Fruit fly (Drosophila melanogaster): ENCODE data around the gene CG10086.

CG10086 gene

DNA sequence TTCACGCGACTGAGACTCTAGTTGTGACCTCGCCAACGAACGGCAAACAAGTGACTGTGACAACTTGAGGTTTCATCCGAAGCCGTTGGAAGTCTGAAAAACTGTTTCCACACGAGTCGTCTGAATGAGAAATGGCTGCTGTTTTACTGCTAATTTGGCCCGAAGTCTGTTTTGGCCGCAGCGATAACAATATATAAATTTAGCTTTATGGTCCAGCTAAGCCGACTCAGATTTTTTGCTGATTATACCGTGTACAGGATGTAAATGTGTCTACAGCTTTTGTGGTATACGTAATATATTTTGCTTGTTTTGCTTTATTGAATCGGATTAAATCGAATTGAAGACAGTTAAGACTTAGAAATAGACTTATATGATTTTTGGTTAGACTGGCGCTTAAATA lies 13.9 kb downstream of the CG10086 start, which contains the start of gene CG18268:
Gene CG18268 (minus strand): TSS at position 101 of the 400 bp plus-strand sequence.
- TF ChIP-seq CTCF (optimal IDR thresholded peaks at IDR 0.05): no peak
- no peak for TF ChIP-seq CG8478 (optimal IDR thresholded peaks at IDR 0.05)

DNA sequence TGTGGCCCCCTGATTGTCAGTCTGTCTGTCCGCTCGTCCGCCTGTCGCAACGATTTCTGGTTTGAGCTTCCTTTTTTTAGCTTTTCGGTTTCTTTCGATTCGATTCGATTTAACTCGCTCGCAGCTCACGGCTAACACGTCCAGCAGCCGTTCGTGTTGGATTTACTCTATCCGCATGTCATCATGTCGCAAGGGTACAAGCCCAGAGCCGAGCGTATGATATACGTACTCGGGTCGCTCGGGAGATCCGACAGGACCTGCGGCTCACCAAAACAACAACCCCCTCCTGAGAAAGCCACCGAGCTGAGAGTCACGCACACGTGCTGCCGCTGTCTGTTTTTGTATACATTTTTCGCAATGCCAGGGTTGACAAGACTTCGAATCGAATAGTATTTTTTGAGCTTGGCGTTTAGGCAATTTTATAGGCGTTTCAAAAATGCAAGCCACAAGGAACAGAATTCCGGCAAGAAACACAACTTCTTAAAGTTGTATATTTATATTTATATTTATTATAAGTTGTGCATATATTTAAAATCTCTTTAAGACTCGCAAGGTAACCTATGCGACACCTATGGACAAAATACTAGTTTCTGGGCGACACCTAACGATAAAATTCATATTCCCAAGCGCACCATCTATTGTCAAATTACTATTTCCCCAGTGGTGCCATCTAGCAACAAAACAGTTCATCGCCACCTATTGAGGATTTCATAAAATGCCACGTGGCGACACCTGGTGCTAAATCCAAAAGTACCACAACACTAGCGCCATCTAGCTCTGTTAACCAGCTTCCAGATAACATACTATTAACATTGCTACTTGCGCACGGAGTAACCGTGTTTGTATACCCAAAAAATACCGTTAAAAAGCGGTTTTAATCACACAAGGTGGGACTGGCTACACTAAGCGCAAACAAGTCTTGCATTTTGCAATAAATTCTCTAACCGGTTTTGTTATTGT lies 19.5 kb downstream of the CG10086 start, which contains the start of the genes CG2993 and sgll:
Gene CG2993 (minus strand): TSS at position 353 of the 960 bp plus-strand sequence.
Gene sgll (plus strand): TSS at position 871 of the 960 bp plus-strand sequence.
- TF ChIP-seq CTCF (optimal IDR thresholded peaks at IDR 0.05) (peak; percentile 100), CG8478 (optimal IDR thresholded peaks at IDR 0.05) (no peak)

DNA sequence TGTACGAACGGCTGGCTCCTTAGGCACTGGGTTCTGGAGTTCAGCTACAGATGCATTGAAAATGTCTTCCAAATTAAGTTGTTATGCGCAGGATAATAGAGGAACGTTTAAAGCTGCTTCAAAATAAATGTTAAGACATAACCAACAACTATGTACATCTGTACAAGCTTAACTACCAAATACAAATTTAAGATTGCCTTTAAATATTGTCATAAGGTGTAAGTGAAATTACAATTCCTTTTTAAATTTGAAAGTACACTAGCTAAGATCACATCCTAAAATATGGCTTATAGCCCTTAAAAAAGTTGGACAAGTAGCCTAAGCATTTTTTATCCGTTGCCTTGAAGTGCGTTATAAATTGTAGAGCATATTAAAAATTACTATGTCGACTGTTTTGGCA lies 21.1 kb downstream of the CG10086 start, which contains the start of gene CG31473:
Gene CG31473 (plus strand): TSS at position 301 of the 400 bp plus-strand sequence.
- TF ChIP-seq CTCF (optimal IDR thresholded peaks at IDR 0.05) (no peak), CG8478 (optimal IDR thresholded peaks at IDR 0.05) (no peak)

DNA sequence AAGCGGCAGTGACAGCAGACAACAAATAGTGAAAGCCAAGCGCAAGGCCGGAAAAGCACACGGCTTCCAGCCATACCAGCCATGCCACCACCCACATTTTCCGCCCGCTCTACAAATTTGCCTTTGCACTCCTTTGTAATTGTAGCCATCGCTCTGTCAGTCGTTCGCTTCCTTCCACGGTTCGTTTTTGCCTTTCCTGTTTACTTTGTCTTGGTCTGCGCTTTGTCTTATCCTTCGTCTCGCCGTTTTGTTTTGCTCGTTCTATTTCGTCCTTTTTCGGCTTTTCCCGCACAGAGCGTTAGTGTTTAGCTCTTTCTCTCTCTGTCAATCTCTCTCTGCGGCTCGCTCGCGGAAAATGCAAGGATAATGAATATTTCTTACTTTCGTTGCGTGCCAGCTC lies 23.1 kb downstream of the CG10086 start:
- TF ChIP-seq CG8478 (optimal IDR thresholded peaks at IDR 0.05) (no peak), CTCF (optimal IDR thresholded peaks at IDR 0.05) (no peak)

DNA sequence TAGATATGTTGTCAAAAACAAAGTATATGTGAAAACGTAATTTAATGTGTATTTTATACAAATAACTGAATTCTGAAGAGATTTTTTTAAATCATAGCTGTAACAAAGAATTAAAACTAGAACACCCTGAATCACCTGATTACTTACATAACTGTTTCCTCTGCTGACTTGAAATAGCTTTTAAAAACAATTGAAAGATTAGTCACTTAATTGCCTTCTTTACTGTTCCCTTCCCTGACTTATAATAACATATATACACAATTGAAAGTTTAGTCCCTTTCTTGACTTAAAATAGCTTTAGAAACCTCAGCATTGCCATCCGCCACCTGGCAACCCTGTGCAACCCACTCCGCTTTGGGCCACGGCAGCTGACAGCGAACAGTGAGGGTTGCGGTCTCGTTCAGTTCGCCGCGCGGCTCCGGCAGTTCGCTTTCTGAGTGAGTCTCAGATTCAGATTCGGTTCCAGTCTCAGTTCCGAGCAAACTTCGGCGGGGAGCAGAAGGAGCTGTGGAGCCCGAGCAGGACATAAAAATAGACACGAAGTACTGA lies 23.6 kb downstream of the CG10086 start, which contains the start of gene CG34384:
Gene CG34384 (plus strand): TSS at position 381 of the 549 bp plus-strand sequence.
- TF ChIP-seq CTCF (optimal IDR thresholded peaks at IDR 0.05) (no peak), CG8478 (optimal IDR thresholded peaks at IDR 0.05) (no peak)

DNA sequence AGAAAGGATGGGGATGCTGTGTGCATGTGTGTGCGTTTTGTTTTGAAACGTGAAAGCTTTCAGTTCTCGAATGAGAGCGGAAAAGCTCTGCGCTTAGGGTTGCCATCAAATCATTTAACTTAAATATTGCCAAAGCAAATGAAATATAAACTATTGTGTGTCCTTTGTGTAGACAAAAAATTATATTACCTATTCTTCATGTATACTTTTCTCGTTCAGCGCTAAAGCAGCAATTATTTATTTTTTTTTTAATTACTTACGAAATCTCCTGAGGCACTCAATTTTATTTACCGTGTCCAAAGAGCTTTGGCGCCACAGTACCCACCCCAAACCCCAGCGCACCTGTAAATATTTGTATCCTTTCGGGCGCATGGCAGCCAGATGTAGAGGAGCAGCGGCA lies 31.1 kb downstream of the CG10086 start:
- TF ChIP-seq CG8478 (optimal IDR thresholded peaks at IDR 0.05): no peak
- no peak for TF ChIP-seq CTCF (optimal IDR thresholded peaks at IDR 0.05)
